Fruit fly (Drosophila melanogaster): ENCODE results near the gene Grasp65.
A peak's percentile ranks its signal among the peaks of the same experiment; 100 is the strongest.

The Grasp65 gene

dm6 chr3L:19909234-19910053, 15.3 kb upstream of the Grasp65 start:
- TF ChIP-seq jim (GFP tag; optimal IDR thresholded peaks at IDR 0.05) (no peak), Hnf4 (GFP tag; optimal IDR thresholded peaks at IDR 0.05) (no peak), HLH106 (tag; optimal IDR thresholded peaks at IDR 0.05) (peak; percentile 34), psq (GFP tag; optimal IDR thresholded peaks at IDR 0.05) (peak; percentile 96), dl (GFP tag; optimal IDR thresholded peaks at IDR 0.05; ENCODE audit: insufficient read depth in 1 of 2, partially characterized antibody in 2 of 2) (no peak), sage (GFP tag; optimal IDR thresholded peaks at IDR 0.05) (no peak), woc (GFP tag; optimal IDR thresholded peaks at IDR 0.05) (no peak), Rel (GFP tag; optimal IDR thresholded peaks at IDR 0.05) (no peak), Rel (tag; optimal IDR thresholded peaks at IDR 0.05) (peak; percentile 38), Vsx2 (GFP tag; optimal IDR thresholded peaks at IDR 0.05; ENCODE audit: partially characterized antibody) (no peak), Abd-B (GFP tag; optimal IDR thresholded peaks at IDR 0.05) (no peak), OdsH (GFP tag; optimal IDR thresholded peaks at IDR 0.05) (no peak), CG9705 (GFP tag; optimal IDR thresholded peaks at IDR 0.05) (no peak), lola (GFP tag; optimal IDR thresholded peaks at IDR 0.05) (no peak), brk (GFP tag; optimal IDR thresholded peaks at IDR 0.05) (no peak), Sp1 (GFP tag; optimal IDR thresholded peaks at IDR 0.05) (peak; percentile 26), rgr (GFP tag; optimal IDR thresholded peaks at IDR 0.05) (peak; percentile 46), tai (GFP tag; optimal IDR thresholded peaks at IDR 0.05) (no peak)

- no peak for TF ChIP-seq Rel (GFP tag; optimal IDR thresholded peaks at IDR 0.05)
- peak; percentile 58 for TF ChIP-seq Rel (tag; optimal IDR thresholded peaks at IDR 0.05)
- TF ChIP-seq Jra (GFP tag; optimal IDR thresholded peaks at IDR 0.05) = no peak
- TF ChIP-seq Sp1 (GFP tag; optimal IDR thresholded peaks at IDR 0.05) = peak; percentile 42
- TF ChIP-seq Myc (optimal IDR thresholded peaks at IDR 0.05) = no peak
- no peak for TF ChIP-seq OdsH (GFP tag; optimal IDR thresholded peaks at IDR 0.05)
- peak; percentile 53 for TF ChIP-seq Dif (GFP tag; optimal IDR thresholded peaks at IDR 0.05; ENCODE audit: partially characterized antibody)
- TF ChIP-seq Hr83 (GFP tag; optimal IDR thresholded peaks at IDR 0.05; ENCODE audit: poor library complexity, severe bottlenecking) = no peak
- no peak for TF ChIP-seq brk (GFP tag; optimal IDR thresholded peaks at IDR 0.05)
- TF ChIP-seq ey (GFP tag; optimal IDR thresholded peaks at IDR 0.05) = no peak
- no peak for TF ChIP-seq Dfd (GFP tag; optimal IDR thresholded peaks at IDR 0.05)
Observed at dm6 chr3L:19910054-19910414, 14.7 kb upstream of the Grasp65 start, which contains the start of the genes Mi-2 and Prp3. Mi-2 (minus strand) TSS chr3L:19910215. Prp3 (plus strand) TSS chr3L:19910300.

DNA sequence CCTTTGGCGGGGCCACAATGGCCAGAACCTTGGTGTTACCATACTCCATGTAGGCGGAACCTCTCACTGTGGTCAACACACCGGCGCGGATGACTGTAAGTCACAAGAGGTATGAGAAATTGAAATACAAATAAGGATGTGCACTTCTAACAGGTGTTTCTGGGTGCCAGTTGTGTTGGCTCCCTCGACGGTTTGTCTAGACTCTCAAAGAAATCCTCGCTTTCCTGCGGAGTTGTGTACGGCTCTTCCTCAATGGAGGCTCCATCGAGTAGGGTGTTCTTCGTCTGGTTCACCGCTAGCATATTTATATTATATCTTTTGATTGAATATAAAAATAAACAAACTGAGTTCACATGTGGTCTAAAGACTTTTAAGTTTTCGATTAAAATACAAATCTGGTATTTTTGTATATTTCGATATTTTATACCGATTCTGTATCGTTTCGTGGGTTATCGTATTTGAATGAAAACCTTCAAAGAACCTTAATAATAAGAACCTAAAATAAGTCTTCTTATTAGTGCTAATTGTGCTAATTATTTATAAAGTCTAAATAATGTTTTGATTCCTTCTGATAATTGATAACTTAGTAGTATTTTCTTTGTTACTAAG, 11.3 kb upstream of the Grasp65 start, which contains the start of gene Mtr3:
Mtr3 (minus strand) TSS at position 388 of the 609 bp plus-strand sequence.
- TF ChIP-seq OdsH (GFP tag; optimal IDR thresholded peaks at IDR 0.05) (no peak), Hr78 (GFP tag; optimal IDR thresholded peaks at IDR 0.05) (no peak), Myc (optimal IDR thresholded peaks at IDR 0.05) (no peak), brk (GFP tag; optimal IDR thresholded peaks at IDR 0.05) (no peak), Vsx2 (GFP tag; optimal IDR thresholded peaks at IDR 0.05; ENCODE audit: partially characterized antibody) (no peak), CG32264 (GFP tag; optimal IDR thresholded peaks at IDR 0.05) (no peak), sage (GFP tag; optimal IDR thresholded peaks at IDR 0.05) (no peak), Hnf4 (GFP tag; optimal IDR thresholded peaks at IDR 0.05) (no peak)

DNA sequence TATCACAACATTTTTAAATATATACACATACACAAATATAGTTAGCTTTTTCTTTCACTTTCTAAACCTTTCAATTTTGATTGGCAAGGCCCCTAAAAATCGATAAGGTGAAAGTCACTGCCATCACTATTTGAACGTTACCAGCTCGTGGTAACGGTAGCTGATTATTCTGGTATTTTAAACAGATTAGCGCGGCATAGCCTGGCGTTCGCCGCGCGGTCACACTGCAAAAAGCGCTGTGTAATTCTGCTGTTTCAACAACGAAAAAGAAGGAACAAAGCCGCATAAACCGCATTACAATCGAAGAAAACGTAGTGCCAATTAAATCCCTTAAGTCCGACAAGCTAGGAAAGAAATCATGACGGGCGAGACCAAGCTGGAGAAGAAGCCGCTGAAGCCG, 9.9 kb upstream of the Grasp65 start, which contains the start of gene Rpn1:
Rpn1 (plus strand) TSS at position 219 of the 400 bp plus-strand sequence.
- TF ChIP-seq Rel (GFP tag; optimal IDR thresholded peaks at IDR 0.05) (no peak), Rel (tag; optimal IDR thresholded peaks at IDR 0.05) (peak; percentile 29), Hr83 (GFP tag; optimal IDR thresholded peaks at IDR 0.05; ENCODE audit: poor library complexity, severe bottlenecking) (peak; percentile 23), lola (GFP tag; optimal IDR thresholded peaks at IDR 0.05) (no peak)

dm6 chr3L:19919981-19920380, 4.8 kb upstream of the Grasp65 start:
- TF ChIP-seq Myc (optimal IDR thresholded peaks at IDR 0.05) (no peak), dl (GFP tag; optimal IDR thresholded peaks at IDR 0.05; ENCODE audit: insufficient read depth in 1 of 2, partially characterized antibody in 2 of 2) (no peak), tai (GFP tag; optimal IDR thresholded peaks at IDR 0.05) (no peak), fru (GFP tag; optimal IDR thresholded peaks at IDR 0.05) (no peak), GATAd (GFP tag; optimal IDR thresholded peaks at IDR 0.05) (no peak), Dif (GFP tag; optimal IDR thresholded peaks at IDR 0.05; ENCODE audit: partially characterized antibody) (no peak), N (GFP tag; optimal IDR thresholded peaks at IDR 0.05) (no peak), CrebA (GFP tag; optimal IDR thresholded peaks at IDR 0.05; ENCODE audit: borderline replicate concordance) (no peak)

Data from whole organism, wandering third instar larva.